Fruit fly (Drosophila melanogaster) whole organism, embryonic: ENCODE measurements around the gene CG31548.

Experiments used
- Antp ChIP-seq: fragments of 200-800 bp; sonication (Bioruptor generic); optimal IDR thresholded peaks from 3 replicates; lab custom pipeline; 2016; ENCODE audit warnings: missing biosample characterization, missing genetic modification characterization
- CG10654 ChIP-seq: fragments of 200-800 bp; sonication (Bioruptor generic); optimal IDR thresholded peaks from 2 replicates; lab custom pipeline; 2016; ENCODE audit warnings: missing biosample characterization, missing genetic modification characterization
- CG11247 ChIP-seq: fragments of 200-800 bp; sonication (Bioruptor generic); IDR thresholded peaks from 2 replicates; pipeline ENCODE4 v1.3.6; 2022; ENCODE audit warnings: missing biosample characterization, missing genetic modification characterization
- CG15011 ChIP-seq: fragments of 200-800 bp; sonication (Bioruptor generic); optimal IDR thresholded peaks from 3 replicates; lab custom pipeline; 2018; ENCODE audit warnings: missing biosample characterization, mild to moderate bottlenecking, missing genetic modification characterization
- CG17328 ChIP-seq: fragments of 200-800 bp; sonication (Bioruptor generic); IDR thresholded peaks from 2 replicates; pipeline ENCODE4 v1.3.6; 2022; ENCODE audit warnings: missing biosample characterization, missing genetic modification characterization
- CG17359 ChIP-seq: fragments of 200-800 bp; sonication (Bioruptor generic); optimal IDR thresholded peaks from 3 replicates; lab custom pipeline; 2018; ENCODE audit warnings: missing biosample characterization, mild to moderate bottlenecking, missing genetic modification characterization, moderate library complexity
- CG2120 ChIP-seq: fragments of 200-800 bp; sonication (Bioruptor generic); optimal IDR thresholded peaks from 3 replicates; lab custom pipeline; 2016; ENCODE audit warnings: missing biosample characterization, missing genetic modification characterization
- CG2678 ChIP-seq: fragments of 200-800 bp; sonication (Bioruptor generic); optimal IDR thresholded peaks from 3 replicates; lab custom pipeline; 2019; ENCODE audit warnings: missing biosample characterization, mild to moderate bottlenecking, missing genetic modification characterization, moderate library complexity
- CG3163 ChIP-seq: fragments of 200-800 bp; sonication (Bioruptor generic); optimal IDR thresholded peaks from 3 replicates; lab custom pipeline; 2016; ENCODE audit warnings: missing biosample characterization, missing genetic modification characterization
- CG7372 ChIP-seq: fragments of 200-800 bp; sonication (Bioruptor generic); IDR thresholded peaks from 2 replicates; pipeline ENCODE4 v1.3.6; 2022; ENCODE audit warnings: missing biosample characterization, missing genetic modification characterization
- CrebB ChIP-seq: fragments of 200-800 bp; sonication (Bioruptor generic); optimal IDR thresholded peaks from 3 replicates; lab custom pipeline; 2018; ENCODE audit warnings: missing biosample characterization, mild to moderate bottlenecking, missing genetic modification characterization
- E2f2 ChIP-seq: fragments of 200-800 bp; sonication (Bioruptor generic); IDR thresholded peaks from 2 replicates; pipeline ENCODE4 v1.3.6; 2022; ENCODE audit warnings: missing biosample characterization, missing genetic modification characterization
- Ets97D ChIP-seq: fragments of 200-800 bp; sonication (Bioruptor generic); optimal IDR thresholded peaks from 3 replicates; lab custom pipeline; 2016; ENCODE audit warnings: missing biosample characterization, missing genetic modification characterization
- Gug ChIP-seq: fragments of 200-800 bp; sonication (Bioruptor generic); IDR thresholded peaks from 4 replicates; pipeline ENCODE4 v1.3.6; 2022; ENCODE audit warnings: missing biosample characterization, missing genetic modification characterization
- HmgZ ChIP-seq: fragments of 200-800 bp; sonication (Bioruptor generic); optimal IDR thresholded peaks from 2 replicates; lab custom pipeline; 2018; ENCODE audit warnings: missing biosample characterization, mild to moderate bottlenecking, missing genetic modification characterization
- Hr51 ChIP-seq, 2 experiments: fragments of 200-800 bp; sonication (Bioruptor generic); optimal IDR thresholded peaks; 2 replicates in 1 of 2; 3 replicates in 1 of 2; lab custom pipeline; 2016 to 2018; ENCODE audit warnings: missing biosample characterization in 2 of 2, missing genetic modification characterization in 2 of 2, mild to moderate bottlenecking in 1 of 2, moderate library complexity in 1 of 2
- Med ChIP-seq: fragments of 200-800 bp; sonication (Bioruptor generic); peaks from one replicate; lab custom pipeline; 2016; ENCODE audit warnings: missing biosample characterization, missing genetic modification characterization, mild to moderate bottlenecking, inconsistent platforms, moderate library complexity
- NC2α ChIP-seq: fragments of 200-800 bp; sonication (Bioruptor generic); optimal IDR thresholded peaks from 2 replicates; lab custom pipeline; 2016; ENCODE audit warnings: missing biosample characterization, missing genetic modification characterization
- Nf-YA ChIP-seq: fragments of 200-800 bp; sonication (Bioruptor generic); IDR thresholded peaks from 2 replicates; pipeline ENCODE4 v1.3.6; 2022; ENCODE audit warnings: missing biosample characterization, missing genetic modification characterization
- Nf-YC ChIP-seq: fragments of 200-800 bp; optimal IDR thresholded peaks from 3 replicates; lab custom pipeline; 2019; ENCODE audit warnings: missing biosample characterization, mild to moderate bottlenecking, missing genetic modification characterization, moderate library complexity
- Oaz ChIP-seq: fragments of 200-800 bp; sonication (Bioruptor generic); IDR thresholded peaks from 2 replicates; pipeline ENCODE4 v1.3.6; 2022; ENCODE audit warnings: missing biosample characterization, missing genetic modification characterization
- Spps ChIP-seq: fragments of 200-800 bp; sonication (Bioruptor generic); optimal IDR thresholded peaks from 2 replicates; lab custom pipeline; 2018; ENCODE audit warnings: missing biosample characterization, mild to moderate bottlenecking, missing genetic modification characterization
- Sry-β ChIP-seq: fragments of 200-800 bp; sonication (Bioruptor generic); optimal IDR thresholded peaks from 2 replicates; lab custom pipeline; 2018; ENCODE audit warnings: missing biosample characterization, mild to moderate bottlenecking, missing genetic modification characterization, moderate library complexity
- ab ChIP-seq: fragments of 200-800 bp; sonication (Bioruptor generic); optimal IDR thresholded peaks from 2 replicates; lab custom pipeline; 2016; ENCODE audit warnings: missing biosample characterization, missing genetic modification characterization
- al ChIP-seq: fragments of 200-800 bp; sonication (Bioruptor generic); IDR thresholded peaks from 2 replicates; pipeline ENCODE4 v1.3.6; 2022; ENCODE audit warnings: missing biosample characterization, missing genetic modification characterization
- da ChIP-seq: fragments of 200-800 bp; sonication (Bioruptor generic); optimal IDR thresholded peaks from 2 replicates; lab custom pipeline; 2016; ENCODE audit warnings: missing biosample characterization, missing genetic modification characterization
- dm ChIP-seq: fragments of 200-800 bp; sonication (Bioruptor generic); optimal IDR thresholded peaks from 3 replicates; lab custom pipeline; 2016; ENCODE audit warnings: missing biosample characterization, missing genetic modification characterization
- gce ChIP-seq: fragments of 200-800 bp; sonication (Bioruptor generic); IDR thresholded peaks from 3 replicates; pipeline ENCODE4 v1.3.6; 2022; ENCODE audit warnings: missing biosample characterization, missing genetic modification characterization
- gem ChIP-seq: fragments of 200-800 bp; sonication (Bioruptor generic); optimal IDR thresholded peaks from 2 replicates; lab custom pipeline; 2019; ENCODE audit warnings: missing biosample characterization, mild to moderate bottlenecking, missing genetic modification characterization, moderate library complexity
- gfzf ChIP-seq: fragments of 200-800 bp; sonication (Bioruptor generic); optimal IDR thresholded peaks from 2 replicates; lab custom pipeline; 2016; ENCODE audit warnings: missing biosample characterization, mild to moderate bottlenecking, missing genetic modification characterization, moderate library complexity
- gro ChIP-seq: fragments of 200-800 bp; sonication (Bioruptor generic); optimal IDR thresholded peaks from 2 replicates; lab custom pipeline; 2016; ENCODE audit warnings: missing biosample characterization, missing genetic modification characterization
- hb ChIP-seq: fragments of 200-800 bp; sonication (Bioruptor generic); IDR thresholded peaks from 3 replicates; pipeline ENCODE4 v1.3.6; 2022; ENCODE audit warnings: missing biosample characterization, missing genetic modification characterization; ENCODE audit not compliant: partially characterized antibody
- jumu ChIP-seq: fragments of 200-800 bp; sonication (Bioruptor generic); optimal IDR thresholded peaks from 3 replicates; lab custom pipeline; 2016; ENCODE audit warnings: missing biosample characterization, missing genetic modification characterization
- nerfin-2 ChIP-seq: fragments of 200-800 bp; sonication (Bioruptor generic); IDR thresholded peaks from 2 replicates; pipeline ENCODE4 v1.3.6; 2022; ENCODE audit warnings: missing biosample characterization, missing genetic modification characterization; ENCODE audit not compliant: partially characterized antibody
- odd ChIP-seq: fragments of 200-800 bp; sonication (Bioruptor generic); optimal IDR thresholded peaks from 2 replicates; lab custom pipeline; 2017; ENCODE audit warnings: missing biosample characterization, mild to moderate bottlenecking, missing genetic modification characterization
- pros ChIP-seq: fragments of 200-800 bp; sonication (Bioruptor generic); optimal IDR thresholded peaks from 3 replicates; lab custom pipeline; 2019; ENCODE audit warnings: missing biosample characterization, mild to moderate bottlenecking, missing genetic modification characterization, moderate library complexity
- ranshi ChIP-seq: fragments of 200-800 bp; sonication (Bioruptor generic); IDR thresholded peaks from 2 replicates; pipeline ENCODE4 v1.3.6; 2022; ENCODE audit warnings: missing biosample characterization, missing genetic modification characterization
- repo ChIP-seq: fragments of 200-800 bp; sonication (Bioruptor generic); optimal IDR thresholded peaks from 2 replicates; lab custom pipeline; 2016; ENCODE audit warnings: missing biosample characterization, missing genetic modification characterization
- ro ChIP-seq: fragments of 200-800 bp; sonication (Bioruptor generic); IDR thresholded peaks from 2 replicates; pipeline ENCODE4 v1.3.6; 2022; ENCODE audit warnings: missing biosample characterization, missing genetic modification characterization
- run ChIP-seq: fragments of 200-800 bp; sonication (Bioruptor generic); optimal IDR thresholded peaks from 3 replicates; lab custom pipeline; 2018; ENCODE audit warnings: missing biosample characterization, mild to moderate bottlenecking, missing genetic modification characterization
- salm ChIP-seq: fragments of 200-800 bp; sonication (Bioruptor generic); optimal IDR thresholded peaks from 2 replicates; lab custom pipeline; 2018; ENCODE audit warnings: missing biosample characterization, mild to moderate bottlenecking, missing genetic modification characterization
- sc ChIP-seq, 3 experiments: fragments of >200 bp in 2 of 3; fragments of 200-800 bp in 1 of 3; sonication (Bioruptor generic) in 1 of 3; optimal IDR thresholded peaks; 2 replicates in 2 of 3; 3 replicates in 1 of 3; lab custom pipeline; 2017; ENCODE audit warnings: mild to moderate bottlenecking in 1 of 3, missing biosample characterization in 1 of 3, missing genetic modification characterization in 1 of 3, missing genetic modification reagents in 1 of 3
- seq ChIP-seq: fragments of 200-800 bp; sonication (Bioruptor generic); IDR thresholded peaks from 2 replicates; pipeline ENCODE4 v1.3.6; 2022; ENCODE audit warnings: missing biosample characterization, missing genetic modification characterization
- sim ChIP-seq: fragments of 200-800 bp; sonication (Bioruptor generic); IDR thresholded peaks from 2 replicates; pipeline ENCODE4 v1.3.6; 2022; ENCODE audit warnings: missing biosample characterization, missing genetic modification characterization
- sisA ChIP-seq: fragments of 200-800 bp; sonication (Bioruptor generic); IDR thresholded peaks from 2 replicates; pipeline ENCODE4 v1.3.6; 2022; ENCODE audit warnings: missing biosample characterization, missing genetic modification characterization
- ttk ChIP-seq: fragments of 200-800 bp; sonication (Bioruptor generic); IDR thresholded peaks from 2 replicates; pipeline ENCODE4 v2.1.2; 2022; ENCODE audit warnings: missing biosample characterization, missing genetic modification characterization
- usp ChIP-seq: fragments of >200 bp; optimal IDR thresholded peaks from 2 replicates; lab custom pipeline; 2017; ENCODE audit warnings: missing biosample characterization, missing genetic modification characterization
- wdn ChIP-seq: fragments of 200-800 bp; sonication (Bioruptor generic); IDR thresholded peaks from 2 replicates; pipeline ENCODE4 v1.3.6; 2022; ENCODE audit warnings: missing biosample characterization, missing genetic modification characterization
- yki ChIP-seq: fragments of >200 bp; optimal IDR thresholded peaks from 3 replicates; lab custom pipeline; 2018

The CG31548 gene

DNA sequence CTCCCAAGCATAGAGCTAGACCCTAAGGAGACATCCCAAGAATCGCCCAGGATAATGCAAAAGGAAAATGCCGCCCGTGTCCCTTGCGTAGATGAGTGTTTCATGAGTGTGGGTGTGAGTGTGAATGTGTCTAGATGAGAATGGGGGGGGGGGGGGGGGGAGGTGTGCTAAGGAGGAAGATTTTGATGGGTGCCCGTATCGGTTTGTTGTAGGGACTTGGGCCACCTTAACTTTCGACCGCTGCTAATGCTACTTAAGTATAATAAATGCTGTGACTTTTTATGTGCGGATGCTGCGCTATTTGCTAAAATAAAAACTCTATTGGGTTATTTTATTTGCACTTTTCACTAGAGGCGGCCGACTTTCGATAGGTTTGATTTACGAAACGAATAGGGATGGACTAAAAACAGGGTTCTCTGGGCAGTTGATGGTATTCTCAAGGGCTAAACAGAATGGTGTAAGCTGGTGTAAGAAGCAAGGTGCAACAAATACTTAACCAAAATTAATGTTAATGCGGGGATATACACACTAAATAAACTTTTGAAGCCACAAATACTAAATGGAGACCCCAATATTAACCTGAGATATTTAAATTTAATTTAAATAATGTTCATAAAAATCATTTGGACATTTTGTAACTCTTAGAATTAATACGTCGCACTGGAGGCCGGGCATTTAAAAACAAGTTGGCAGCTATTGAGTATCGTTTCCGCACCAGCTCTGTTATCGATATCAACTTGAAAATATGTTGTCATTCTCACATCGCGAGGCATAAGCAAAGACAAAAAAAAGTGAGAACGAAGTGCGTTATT is 32.5 kb upstream of the CG31548 start, which contains the start of the genes Xe7 and Atg17 (continued):
- TF ChIP-seq ro (GFP tag; lab: Robert Waterston, UW): peak; percentile 74
- TF ChIP-seq gro: peak; percentile 78
- peak; percentile 87 for TF ChIP-seq jumu (GFP tag; lab: Kevin White, UChicago)
- TF ChIP-seq Gug (GFP tag; lab: Robert Waterston, UW): peak; percentile 97
- TF ChIP-seq Ets97D (GFP tag; lab: Kevin White, UChicago): peak; percentile 79
- peak; percentile 87 for TF ChIP-seq Nf-YC (tag; lab: Kevin White, UChicago)
- TF ChIP-seq CG17359 (tag; lab: Kevin White, UChicago): peak; percentile 89
- no peak for TF ChIP-seq pros
- TF ChIP-seq al (GFP tag; lab: Robert Waterston, UW): peak; percentile 93
- TF ChIP-seq sc (optimal IDR thresholded peaks at IDR 0.05; lab: Kevin White, UChicago): no peak
- TF ChIP-seq sc (GFP tag; optimal IDR thresholded peaks at IDR 0.05; lab: Kevin White, UChicago): peak; percentile 74
- TF ChIP-seq CG11247 (GFP tag; lab: Robert Waterston, UW): peak; percentile 90
- TF ChIP-seq Hr51 (GFP tag; optimal IDR thresholded peaks at IDR 0.05; lab: Kevin White, UChicago): peak; percentile 89 to 90
- TF ChIP-seq nerfin-2 (GFP tag; lab: Robert Waterston, UW): peak; percentile 27; the same call in 1 of the 2 replicates
- peak; percentile 24 for TF ChIP-seq gfzf (GFP tag; lab: Kevin White, UChicago)
- peak; percentile 94 for TF ChIP-seq CG7372
- peak; percentile 84 for TF ChIP-seq Oaz (GFP tag; lab: Robert Waterston, UW)
- peak; percentile 61 for TF ChIP-seq CrebB (tag; lab: Kevin White, UChicago)
- TF ChIP-seq CG2678 (tag; lab: Kevin White, UChicago): peak; percentile 94
- TF ChIP-seq Nf-YA (GFP tag; lab: Robert Waterston, UW): peak; percentile 57; the same call in 1 of the 2 replicates
- TF ChIP-seq CG15011 (GFP tag; lab: Kevin White, UChicago): peak; percentile 77
- peak; percentile 54; the same call in 1 of the 3 replicates for TF ChIP-seq gce (GFP tag; lab: Robert Waterston, UW)
- peak; percentile 72 for TF ChIP-seq da (GFP tag; lab: Kevin White, UChicago)
- peak; percentile 58 for TF ChIP-seq repo (GFP tag; lab: Kevin White, UChicago)
- peak; percentile 98 for TF ChIP-seq Med (GFP tag; lab: Kevin White, UChicago)
- TF ChIP-seq E2f2 (GFP tag; lab: Robert Waterston, UW): peak; percentile 64
- TF ChIP-seq dm (GFP tag; lab: Kevin White, UChicago): peak; percentile 77
- peak; percentile 42 for TF ChIP-seq CG3163 (GFP tag; lab: Kevin White, UChicago)
- TF ChIP-seq wdn (GFP tag; lab: Robert Waterston, UW): peak; percentile 89
- TF ChIP-seq ttk (GFP tag; lab: Robert Waterston, UW): peak; percentile 82
- no peak for TF ChIP-seq usp (GFP tag; lab: Kevin White, UChicago)
- TF ChIP-seq CG10654 (GFP tag; lab: Kevin White, UChicago): peak; percentile 91
- no peak for TF ChIP-seq yki (lab: Kevin White, UChicago)
- peak; percentile 71 for TF ChIP-seq ab (GFP tag; lab: Kevin White, UChicago)
- peak; percentile 60; the same call in 1 of the 3 replicates for TF ChIP-seq hb
- peak; percentile 90 for TF ChIP-seq HmgZ (tag; lab: Kevin White, UChicago)
- peak; percentile 95 for TF ChIP-seq sisA
- TF ChIP-seq Spps (tag; lab: Kevin White, UChicago): peak; percentile 54
- peak; percentile 59 for TF ChIP-seq NC2α (GFP tag; lab: Kevin White, UChicago)
- TF ChIP-seq CG17328 (GFP tag; lab: Robert Waterston, UW): peak; percentile 72
- peak; percentile 97 for TF ChIP-seq CG2120 (GFP tag; lab: Kevin White, UChicago)
- TF ChIP-seq salm: peak; percentile 45
- peak; percentile 55 for TF ChIP-seq run (tag; lab: Kevin White, UChicago)
- peak; percentile 88 for TF ChIP-seq seq (GFP tag; lab: Robert Waterston, UW)
- 0 out of 2 replicates have a peak, but pooled peaks have one; percentile 40 for TF ChIP-seq sim
- no peak for TF ChIP-seq Sry-β
- peak; percentile 96 for TF ChIP-seq gem (tag; lab: Kevin White, UChicago)
- peak; percentile 93 for TF ChIP-seq Antp (GFP tag; lab: Kevin White, UChicago)
- peak; percentile 30 for TF ChIP-seq odd (GFP tag; lab: Kevin White, UChicago)
- TF ChIP-seq ranshi: peak; percentile 90; the same call in 1 of the 2 replicates
